Worm (Caenorhabditis elegans) whole organism, L1 larva: ENCODE data around the gene clc-29.

Experiments used
- C16A3.4 ChIP-seq: fragments of 150-350 bp; optimal IDR thresholded peaks from 2 replicates; lab custom pipeline; 2014; ENCODE audit warnings: missing biosample characterization, missing genetic modification characterization
- ceh-63 ChIP-seq: fragments of 200-800 bp; sonication (Bioruptor generic); optimal IDR thresholded peaks from 2 replicates; lab custom pipeline; 2018; ENCODE audit warnings: mild to moderate bottlenecking, missing genetic modification characterization, missing compliant biosample characterization
- dsc-1 ChIP-seq: sonication (generic microtip); optimal IDR thresholded peaks from 2 replicates; lab custom pipeline; 2016; ENCODE audit warnings: mild to moderate bottlenecking, missing genetic modification characterization, missing compliant biosample characterization
- efl-1 ChIP-seq, 4 experiments: fragments of 150-350 bp; optimal IDR thresholded peaks in 3 of 4; peaks in 1 of 4; 1 replicate in 1 of 4; 2 replicates in 3 of 4; lab custom pipeline; 2014; ENCODE audit warnings: missing biosample characterization in 2 of 4, missing genetic modification characterization in 2 of 4, missing genetic modification reagents in 2 of 4
- elt-2 ChIP-seq: sonication (generic microtip); optimal IDR thresholded peaks from 2 replicates; lab custom pipeline; 2016; ENCODE audit warnings: missing genetic modification characterization, mild to moderate bottlenecking, inconsistent platforms, missing compliant biosample characterization, missing genetic modification reagents
- grh-1 ChIP-seq: fragments of 200-800 bp; sonication (Bioruptor generic); IDR thresholded peaks from 2 replicates; pipeline ENCODE4 v1.3.6; 2022; ENCODE audit warnings: missing genetic modification reagents, missing genetic modification characterization, missing compliant biosample characterization
- lin-14 ChIP-seq: fragments of 200-800 bp; sonication (Bioruptor generic); optimal IDR thresholded peaks from 2 replicates; lab custom pipeline; 2018; ENCODE audit warnings: mild to moderate bottlenecking, missing genetic modification characterization, moderate library complexity, missing compliant biosample characterization
- mdl-1 ChIP-seq, 2 experiments: fragments of 150-350 bp; optimal IDR thresholded peaks; 2 replicates each; lab custom pipeline; 2014 to 2017; ENCODE audit warnings: missing biosample characterization in 2 of 2, missing genetic modification characterization in 2 of 2, inconsistent platforms in 1 of 2
- nhr-84 ChIP-seq: sonication (generic microtip); optimal IDR thresholded peaks from 2 replicates; lab custom pipeline; 2017; ENCODE audit warnings: missing biosample characterization, missing genetic modification characterization
- xbp-1 ChIP-seq: sonication (generic microtip); optimal IDR thresholded peaks from 2 replicates; lab custom pipeline; 2016; ENCODE audit warnings: missing genetic modification characterization, missing compliant biosample characterization

clc-29 gene

DNA sequence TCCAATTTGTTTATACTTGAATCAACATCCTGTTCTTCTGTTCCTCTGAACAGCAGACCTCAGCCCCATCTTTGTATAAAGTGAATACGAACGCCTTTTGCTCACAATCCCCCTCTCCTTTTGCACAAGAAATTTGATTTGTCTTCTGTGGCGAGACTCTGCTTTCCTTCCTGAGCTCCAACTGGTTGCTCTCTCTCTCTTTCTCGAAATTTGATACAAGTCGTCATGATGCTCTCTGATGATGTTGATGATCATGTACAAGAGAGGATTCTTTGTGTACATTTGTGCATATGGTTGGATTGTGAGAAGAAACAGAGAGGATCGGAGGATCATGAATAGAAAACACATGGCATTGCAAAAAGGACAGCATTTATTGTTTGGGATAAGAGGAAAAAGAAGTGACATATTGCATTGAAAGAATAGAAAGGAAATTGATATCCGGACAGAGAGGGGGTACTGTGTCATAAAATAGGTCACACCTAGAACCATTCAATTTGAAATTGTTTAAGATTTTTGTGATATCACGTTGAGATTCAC lies 46.8 kb downstream of the clc-29 start:
- TF ChIP-seq dsc-1 (tag; lab: Kevin White, UChicago) (peak; percentile 63), mdl-1 (tag; optimal IDR thresholded peaks at IDR 0.05; lab: Kevin White, UChicago) (no peak)

DNA sequence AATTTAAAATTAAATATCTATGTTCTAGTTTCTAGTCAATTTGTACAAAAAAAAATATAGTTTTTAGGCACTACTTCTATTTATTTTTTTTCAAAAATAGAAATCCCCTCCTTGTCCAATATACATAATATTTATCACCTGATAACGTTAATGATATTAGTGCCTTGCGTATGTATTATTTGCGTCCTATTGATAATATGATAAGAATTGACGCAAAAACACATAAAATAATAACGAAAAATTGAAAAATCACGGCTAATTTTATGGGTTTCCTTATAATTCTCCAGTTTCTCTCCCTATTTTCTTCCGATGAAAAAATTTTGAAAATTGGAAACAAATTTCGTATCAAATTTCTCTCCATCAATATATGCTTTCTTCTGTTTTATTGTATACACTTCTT lies 48.0 kb downstream of the clc-29 start:
- TF ChIP-seq grh-1 (GFP tag; lab: Robert Waterston, UW) (no peak), lin-14 (GFP tag; lab: Kevin White, UChicago) (peak; percentile 8), xbp-1 (tag; lab: Kevin White, UChicago) (no peak), ceh-63 (GFP tag; lab: Kevin White, UChicago) (no peak), efl-1 (optimal IDR thresholded peaks at IDR 0.05; lab: Kevin White, UChicago) (no peak), efl-1 (GFP tag; optimal IDR thresholded peaks at IDR 0.05 in 1 of 2; lab: Kevin White, UChicago) (peak in 1 of 2 experiments; percentile 72), elt-2 (tag; lab: Kevin White, UChicago) (peak; percentile 68), C16A3.4 (tag; lab: Kevin White, UChicago) (no peak)

DNA sequence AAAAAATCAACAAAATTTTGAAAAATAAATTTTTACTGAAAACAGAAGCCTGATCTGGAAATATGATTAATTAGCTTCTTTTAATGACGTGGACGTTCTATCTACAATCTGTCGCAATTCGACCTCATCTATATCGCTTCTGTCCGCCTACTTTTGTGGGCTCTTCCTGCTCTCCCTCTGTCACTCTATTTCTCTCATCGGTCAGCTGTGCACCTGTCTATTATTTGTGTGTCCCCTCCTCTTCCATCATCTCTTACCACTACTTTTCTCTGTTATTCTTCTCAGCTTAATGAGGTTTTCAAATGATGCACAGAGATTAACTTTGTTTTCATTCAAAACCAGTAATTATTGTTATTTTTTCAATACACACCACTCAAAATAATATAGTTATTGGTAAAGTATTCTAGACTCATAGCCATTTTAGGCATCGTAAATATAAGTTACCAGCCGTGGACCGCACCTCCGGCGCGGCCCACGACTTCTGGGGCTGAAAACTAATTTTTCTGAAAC lies 48.6 kb downstream of the clc-29 start:
- TF ChIP-seq efl-1 (optimal IDR thresholded peaks at IDR 0.05; lab: Kevin White, UChicago) (no peak), efl-1 (GFP tag; optimal IDR thresholded peaks at IDR 0.05 in 1 of 2; lab: Kevin White, UChicago) (no peak), dsc-1 (tag; lab: Kevin White, UChicago) (peak; percentile 36)

DNA sequence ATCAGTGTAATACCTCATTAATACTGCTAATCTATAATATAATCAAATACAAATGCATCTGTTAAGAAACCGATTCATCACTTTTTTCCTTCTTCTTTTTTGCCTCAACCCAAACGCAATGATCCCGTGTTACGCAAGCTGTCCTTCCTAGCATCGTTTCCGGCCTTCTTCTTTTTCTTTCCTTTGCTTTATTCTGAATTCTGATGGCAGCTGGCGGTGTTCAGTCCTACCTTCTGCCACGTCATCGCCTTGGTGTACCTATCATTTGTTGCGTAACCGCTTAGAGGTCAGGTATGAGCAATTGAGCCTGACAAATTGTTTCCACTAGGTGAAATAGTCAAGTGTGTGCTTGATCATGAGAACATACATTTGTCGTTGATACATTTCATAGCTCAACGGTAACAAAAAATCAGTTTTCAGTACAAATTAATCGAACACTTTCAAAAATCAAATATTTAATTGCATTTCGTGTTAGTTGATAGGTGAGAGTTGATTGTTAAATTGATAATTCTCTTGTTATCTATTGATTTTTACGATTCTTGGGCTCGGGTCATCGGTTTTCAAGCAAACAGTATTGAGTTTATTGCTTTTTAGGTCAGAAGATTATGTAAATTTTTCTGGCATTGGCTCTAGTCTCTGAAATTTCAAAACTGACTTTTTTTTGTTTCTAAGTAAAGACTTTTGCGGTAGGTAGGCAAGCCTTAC lies 49.4 kb downstream of the clc-29 start:
- TF ChIP-seq nhr-84 (no peak), elt-2 (tag; lab: Kevin White, UChicago) (peak; percentile 8)
